Fruit fly (Drosophila melanogaster) whole organism, embryonic: ENCODE data around the gene CG15449.
A peak's percentile ranks its signal among the peaks of the same experiment; 100 is the strongest.

Experiments
- Asciz ChIP-seq: fragments of 200-800 bp; sonication (Bioruptor generic); optimal IDR thresholded peaks from 2 replicates; lab custom pipeline; 2017; ENCODE audit warnings: missing biosample characterization, mild to moderate bottlenecking, missing genetic modification characterization, missing genetic modification reagents
- B-H2 ChIP-seq: fragments of 200-800 bp; sonication (Bioruptor generic); optimal IDR thresholded peaks from 2 replicates; lab custom pipeline; 2018; ENCODE audit warnings: missing biosample characterization, mild to moderate bottlenecking, missing genetic modification characterization
- Bteb2 ChIP-seq: fragments of 200-800 bp; sonication (Bioruptor generic); optimal IDR thresholded peaks from 2 replicates; lab custom pipeline; 2016; ENCODE audit warnings: missing biosample characterization, missing genetic modification characterization
- C15 ChIP-seq: fragments of 200-800 bp; sonication (Bioruptor generic); IDR thresholded peaks from 3 replicates; pipeline ENCODE4 v1.3.6; 2022; ENCODE audit warnings: missing biosample characterization, missing genetic modification characterization
- CG10543 ChIP-seq: fragments of 200-800 bp; sonication (Bioruptor generic); optimal IDR thresholded peaks from 3 replicates; lab custom pipeline; 2017; ENCODE audit warnings: missing biosample characterization, mild to moderate bottlenecking, missing genetic modification characterization, moderate library complexity
- CG11723 ChIP-seq: fragments of 200-800 bp; sonication (Bioruptor generic); optimal IDR thresholded peaks from 2 replicates; lab custom pipeline; 2017; ENCODE audit warnings: missing biosample characterization, mild to moderate bottlenecking, missing genetic modification characterization
- CG12104 ChIP-seq: fragments of 200-800 bp; sonication (Bioruptor generic); optimal IDR thresholded peaks from 3 replicates; lab custom pipeline; 2016; ENCODE audit warnings: missing biosample characterization, missing genetic modification characterization
- CG12155 ChIP-seq: fragments of 200-800 bp; sonication (Bioruptor generic); optimal IDR thresholded peaks from 3 replicates; lab custom pipeline; 2016; ENCODE audit warnings: missing biosample characterization, missing genetic modification characterization
- CG12299 ChIP-seq: fragments of 200-800 bp; sonication (Bioruptor generic); optimal IDR thresholded peaks from 2 replicates; lab custom pipeline; 2018; ENCODE audit warnings: missing biosample characterization, mild to moderate bottlenecking, missing genetic modification characterization
- CG12659 ChIP-seq: fragments of 200-800 bp; sonication (Bioruptor generic); optimal IDR thresholded peaks from 3 replicates; lab custom pipeline; 2017; ENCODE audit warnings: mild to moderate bottlenecking, missing biosample characterization, missing genetic modification reagents, missing genetic modification characterization
- CG13123 ChIP-seq: fragments of 200-800 bp; sonication (Bioruptor generic); optimal IDR thresholded peaks from 2 replicates; lab custom pipeline; 2016; ENCODE audit warnings: missing biosample characterization, missing genetic modification characterization
- CG13624 ChIP-seq: fragments of 200-800 bp; sonication (Bioruptor generic); optimal IDR thresholded peaks from 2 replicates; lab custom pipeline; 2016; ENCODE audit warnings: missing biosample characterization, missing genetic modification characterization
- CG14965 ChIP-seq: fragments of 200-800 bp; sonication (Bioruptor generic); optimal IDR thresholded peaks from 2 replicates; lab custom pipeline; 2016; ENCODE audit warnings: missing biosample characterization, missing genetic modification characterization, borderline replicate concordance
- CG16813 ChIP-seq: fragments of 200-800 bp; sonication (Bioruptor generic); IDR thresholded peaks from 3 replicates; pipeline ENCODE4 v1.3.6; 2022; ENCODE audit warnings: missing biosample characterization, missing genetic modification characterization; ENCODE audit not compliant: partially characterized antibody
- CG18619 ChIP-seq: fragments of 200-800 bp; sonication (Bioruptor generic); optimal IDR thresholded peaks from 3 replicates; lab custom pipeline; 2017; ENCODE audit warnings: missing biosample characterization, mild to moderate bottlenecking, missing genetic modification characterization
- CG30403 ChIP-seq: fragments of 200-800 bp; sonication (Bioruptor generic); optimal IDR thresholded peaks from 3 replicates; lab custom pipeline; 2016; ENCODE audit warnings: missing biosample characterization, missing genetic modification characterization
- CG7839 ChIP-seq: fragments of 200-800 bp; sonication (Bioruptor generic); optimal IDR thresholded peaks from 3 replicates; lab custom pipeline; 2018; ENCODE audit warnings: missing biosample characterization, mild to moderate bottlenecking, missing genetic modification characterization, moderate library complexity
- CG7963 ChIP-seq: fragments of 200-800 bp; sonication (Bioruptor generic); IDR thresholded peaks from 3 replicates; pipeline ENCODE4 v1.3.6; 2022; ENCODE audit warnings: missing biosample characterization, missing genetic modification characterization; ENCODE audit not compliant: partially characterized antibody
- CG8089 ChIP-seq: fragments of 200-800 bp; sonication (Bioruptor generic); optimal IDR thresholded peaks from 3 replicates; lab custom pipeline; 2016; ENCODE audit warnings: missing biosample characterization, missing genetic modification characterization
- CG8388 ChIP-seq: fragments of 200-800 bp; sonication (Bioruptor generic); optimal IDR thresholded peaks from 2 replicates; lab custom pipeline; 2019; ENCODE audit warnings: missing biosample characterization, mild to moderate bottlenecking, missing genetic modification characterization, moderate library complexity
- CG9609 ChIP-seq: fragments of 200-800 bp; sonication (Bioruptor generic); optimal IDR thresholded peaks from 3 replicates; lab custom pipeline; 2016; ENCODE audit warnings: missing biosample characterization, missing genetic modification characterization
- Doc2 ChIP-seq: fragments of 200-800 bp; sonication (Bioruptor generic); IDR thresholded peaks from 2 replicates; pipeline ENCODE4 v1.3.6; 2022; ENCODE audit warnings: missing biosample characterization, missing genetic modification characterization
- H15 ChIP-seq: fragments of 200-800 bp; sonication (Bioruptor generic); IDR thresholded peaks from 3 replicates; pipeline ENCODE4 v1.3.6; 2022; ENCODE audit warnings: missing biosample characterization, missing genetic modification characterization
- HLH3B ChIP-seq: fragments of 200-800 bp; sonication (Bioruptor generic); IDR thresholded peaks from 2 replicates; pipeline ENCODE4 v1.3.6; 2022; ENCODE audit warnings: missing biosample characterization, missing genetic modification characterization
- Lim3 ChIP-seq: fragments of 200-800 bp; sonication (Bioruptor generic); IDR thresholded peaks from 2 replicates; pipeline ENCODE4 v1.3.6; 2022; ENCODE audit warnings: missing biosample characterization, missing genetic modification characterization
- Med ChIP-seq: fragments of 200-800 bp; sonication (Bioruptor generic); peaks from one replicate; lab custom pipeline; 2016; ENCODE audit warnings: missing biosample characterization, missing genetic modification characterization, mild to moderate bottlenecking, inconsistent platforms, moderate library complexity
- Nf-YC ChIP-seq: fragments of 200-800 bp; optimal IDR thresholded peaks from 3 replicates; lab custom pipeline; 2019; ENCODE audit warnings: missing biosample characterization, mild to moderate bottlenecking, missing genetic modification characterization, moderate library complexity
- Ptx1 ChIP-seq: fragments of 200-800 bp; sonication (Bioruptor generic); IDR thresholded peaks from 2 replicates; pipeline ENCODE4 v1.3.6; 2022; ENCODE audit warnings: missing biosample characterization, missing genetic modification characterization
- abd-A ChIP-seq: fragments of 200-800 bp; sonication (Bioruptor generic); optimal IDR thresholded peaks from 3 replicates; lab custom pipeline; 2019; ENCODE audit warnings: missing biosample characterization, mild to moderate bottlenecking, missing genetic modification characterization, moderate library complexity
- al ChIP-seq: fragments of 200-800 bp; sonication (Bioruptor generic); IDR thresholded peaks from 2 replicates; pipeline ENCODE4 v1.3.6; 2022; ENCODE audit warnings: missing biosample characterization, missing genetic modification characterization
- ase ChIP-seq: fragments of 200-800 bp; sonication (Bioruptor generic); IDR thresholded peaks from 3 replicates; pipeline ENCODE4 v1.3.6; 2022; ENCODE audit warnings: missing biosample characterization, missing genetic modification characterization
- disco-r ChIP-seq: fragments of 200-800 bp; sonication (Bioruptor generic); optimal IDR thresholded peaks from 2 replicates; lab custom pipeline; 2016; ENCODE audit warnings: missing biosample characterization, missing genetic modification characterization
- dpn ChIP-seq, 2 experiments: fragments of 200-800 bp; sonication (Bioruptor generic); optimal IDR thresholded peaks; 3 replicates each; lab custom pipeline; 2016; ENCODE audit warnings: missing biosample characterization in 2 of 2, missing genetic modification characterization in 2 of 2
- fd3F ChIP-seq: fragments of 200-800 bp; sonication (Bioruptor generic); optimal IDR thresholded peaks from 2 replicates; lab custom pipeline; 2018; ENCODE audit warnings: missing biosample characterization, mild to moderate bottlenecking, missing genetic modification characterization, moderate library complexity
- ftz-f1 ChIP-seq: fragments of 200-800 bp; sonication (Bioruptor generic); optimal IDR thresholded peaks from 2 replicates; lab custom pipeline; 2016; ENCODE audit warnings: missing biosample characterization, missing genetic modification characterization
- fu2 ChIP-seq: fragments of 200-800 bp; sonication (Bioruptor generic); optimal IDR thresholded peaks from 2 replicates; lab custom pipeline; 2016; ENCODE audit warnings: missing biosample characterization, missing genetic modification characterization
- h ChIP-seq: fragments of >200 bp; optimal IDR thresholded peaks from 2 replicates; lab custom pipeline; 2017
- hkb ChIP-seq, 2 experiments: fragments of 200-800 bp in 1 of 2; fragments of >200 bp in 1 of 2; sonication (Bioruptor generic) in 1 of 2; IDR thresholded peaks in 1 of 2; optimal IDR thresholded peaks in 1 of 2; 2 replicates each; pipeline versions ENCODE4 v1.3.6 to Lab custom; 2017 to 2022; ENCODE audit warnings: missing biosample characterization in 1 of 2, missing genetic modification characterization in 1 of 2
- kni ChIP-seq: fragments of 200-800 bp; sonication (Bioruptor generic); optimal IDR thresholded peaks from 3 replicates; lab custom pipeline; 2017; ENCODE audit warnings: mild to moderate bottlenecking, missing biosample characterization, missing genetic modification reagents, missing genetic modification characterization
- lilli ChIP-seq: fragments of 200-800 bp; sonication (Bioruptor generic); optimal IDR thresholded peaks from 3 replicates; lab custom pipeline; 2016; ENCODE audit warnings: missing biosample characterization, missing genetic modification characterization
- lov ChIP-seq, 2 experiments: fragments of 200-800 bp in 1 of 2; fragments of >200 bp in 1 of 2; sonication (Bioruptor generic) in 1 of 2; IDR thresholded peaks in 1 of 2; optimal IDR thresholded peaks in 1 of 2; 2 replicates in 1 of 2; 3 replicates in 1 of 2; pipeline versions ENCODE4 v1.3.6 to Lab custom; 2017 to 2022; ENCODE audit warnings: missing biosample characterization in 1 of 2, missing genetic modification characterization in 1 of 2
- mam ChIP-seq: fragments of 200-800 bp; sonication (Bioruptor generic); optimal IDR thresholded peaks from 3 replicates; lab custom pipeline; 2016; ENCODE audit warnings: missing biosample characterization, missing genetic modification characterization
- peb ChIP-seq: fragments of 200-800 bp; sonication (Bioruptor generic); IDR thresholded peaks from 2 replicates; pipeline ENCODE4 v1.3.6; 2022; ENCODE audit warnings: missing biosample characterization, missing genetic modification characterization
- sd ChIP-seq: fragments of 200-800 bp; sonication (Bioruptor generic); optimal IDR thresholded peaks from 3 replicates; lab custom pipeline; 2018; ENCODE audit warnings: missing biosample characterization, mild to moderate bottlenecking, missing genetic modification characterization, moderate library complexity
- sisA ChIP-seq: fragments of 200-800 bp; sonication (Bioruptor generic); IDR thresholded peaks from 2 replicates; pipeline ENCODE4 v1.3.6; 2022; ENCODE audit warnings: missing biosample characterization, missing genetic modification characterization
- stwl ChIP-seq: fragments of 200-800 bp; sonication (Bioruptor generic); optimal IDR thresholded peaks from 3 replicates; lab custom pipeline; 2018; ENCODE audit warnings: missing biosample characterization, mild to moderate bottlenecking, missing genetic modification characterization, moderate library complexity
- zen ChIP-seq: fragments of 200-800 bp; sonication (Bioruptor generic); optimal IDR thresholded peaks from 3 replicates; lab custom pipeline; 2018; ENCODE audit warnings: missing biosample characterization, mild to moderate bottlenecking, missing genetic modification characterization, moderate library complexity
- zen2 ChIP-seq: fragments of 200-800 bp; sonication (Bioruptor generic); IDR thresholded peaks from 3 replicates; pipeline ENCODE4 v1.3.6; 2022; ENCODE audit warnings: missing biosample characterization, missing genetic modification characterization; ENCODE audit not compliant: partially characterized antibody

Gene CG15449

DNA sequence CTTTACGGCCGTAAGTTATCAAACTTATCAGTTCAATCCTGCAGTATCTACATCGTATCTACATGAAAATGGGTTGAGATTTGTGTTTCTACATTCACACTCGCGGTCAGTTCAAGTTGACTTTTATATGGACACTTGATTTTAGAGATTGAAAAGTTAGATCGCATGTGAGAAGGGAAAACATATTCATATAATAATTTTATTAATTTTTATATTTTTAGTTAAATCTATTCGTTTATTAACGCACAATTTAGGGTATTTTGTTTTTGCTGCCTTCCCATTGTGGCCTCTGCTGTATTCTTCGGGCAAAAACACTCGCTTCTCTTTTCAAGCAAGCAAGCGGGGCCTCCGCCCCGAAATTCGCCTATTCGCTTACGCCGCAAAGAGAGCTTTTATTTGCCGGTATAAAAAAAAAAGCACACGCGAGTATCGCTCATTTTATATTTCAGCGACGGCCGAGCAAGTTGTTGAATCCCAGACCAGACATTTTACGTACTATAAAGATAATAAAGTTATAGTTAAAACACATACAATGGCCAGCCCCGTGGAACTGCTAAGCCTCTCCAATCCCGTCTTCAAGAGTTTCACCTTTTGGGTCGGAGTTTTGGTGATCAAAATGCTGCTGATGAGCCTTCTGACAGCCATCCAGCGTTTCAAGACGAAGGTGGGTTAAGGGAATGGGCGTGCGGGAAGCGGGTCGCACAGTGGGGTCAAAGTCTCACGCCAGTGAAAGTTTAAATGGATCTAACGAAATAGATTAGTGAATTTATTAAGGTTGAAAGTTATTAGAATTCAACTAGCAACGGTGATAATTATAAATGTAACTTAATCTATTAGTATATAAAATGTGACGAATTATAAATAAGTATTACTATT, 2.5 kb upstream of the CG15449 start (continued):
- TF ChIP-seq CG8388 (GFP tag; lab: Kevin White, UChicago) (peak; percentile 89), disco-r (no peak), H15 (GFP tag; lab: Robert Waterston, UW) (peak; percentile 86), lilli (GFP tag; lab: Kevin White, UChicago) (peak; percentile 55), Nf-YC (peak; percentile 85), Bteb2 (GFP tag; lab: Kevin White, UChicago) (no peak), ase (peak; percentile 88), mam (peak; percentile 21), CG30403 (GFP tag; lab: Kevin White, UChicago) (peak; percentile 79), kni (peak; percentile 27), Doc2 (no peak), stwl (tag; lab: Kevin White, UChicago) (no peak), B-H2 (GFP tag; lab: Kevin White, UChicago) (peak; percentile 83), CG12659 (GFP tag; lab: Kevin White, UChicago) (peak; percentile 89), CG11723 (peak; percentile 78), C15 (GFP tag; lab: Robert Waterston, UW) (peak; percentile 76; the same call in 2 of the 3 replicates), Lim3 (GFP tag; lab: Robert Waterston, UW) (peak; percentile 60), CG12155 (peak; percentile 84), al (GFP tag; lab: Robert Waterston, UW) (peak; percentile 71), Med (peak; percentile 83), CG18619 (GFP tag; lab: Kevin White, UChicago) (peak; percentile 80), sd (tag; lab: Kevin White, UChicago) (peak; percentile 69), Ptx1 (GFP tag; lab: Robert Waterston, UW) (peak; percentile 93), CG8089 (no peak), peb (GFP tag; lab: Robert Waterston, UW) (peak; percentile 47), hkb (optimal IDR thresholded peaks at IDR 0.05; lab: Kevin White, UChicago) (no peak), hkb (GFP tag; IDR thresholded peaks at IDR 0.05; lab: Robert Waterston, UW) (peak; percentile 94), CG7839 (tag; lab: Kevin White, UChicago) (peak; percentile 96), CG13624 (GFP tag; lab: Kevin White, UChicago) (no peak), h (lab: Kevin White, UChicago) (no peak), CG9609 (no peak), fu2 (GFP tag; lab: Kevin White, UChicago) (no peak), lov (optimal IDR thresholded peaks at IDR 0.05; lab: Kevin White, UChicago) (no peak), lov (GFP tag; IDR thresholded peaks at IDR 0.05; lab: Robert Waterston, UW) (peak; percentile 85), CG12299 (tag; lab: Kevin White, UChicago) (peak; percentile 91), dpn (GFP tag; optimal IDR thresholded peaks at IDR 0.05; lab: Kevin White, UChicago) (peak in 1 of 2 experiments; percentile 81), fd3F (GFP tag; lab: Kevin White, UChicago) (peak; percentile 84), CG14965 (GFP tag; lab: Kevin White, UChicago) (no peak), sisA (GFP tag; lab: Robert Waterston, UW) (peak; percentile 87), CG7963 (GFP tag; lab: Robert Waterston, UW) (no peak), zen2 (GFP tag; lab: Robert Waterston, UW) (no peak), CG10543 (peak; percentile 85), zen (tag; lab: Kevin White, UChicago) (peak; percentile 85), Asciz (peak; percentile 89), HLH3B (peak; percentile 94), abd-A (tag; lab: Kevin White, UChicago) (peak; percentile 27), CG12104 (GFP tag; lab: Kevin White, UChicago) (peak; percentile 80), ftz-f1 (GFP tag; lab: Kevin White, UChicago) (no peak), CG16813 (GFP tag; lab: Robert Waterston, UW) (no peak), CG13123 (GFP tag; lab: Kevin White, UChicago) (peak; percentile 47)
